Worm (Caenorhabditis elegans): ENCODE data around the gene mrpl-11.

DNA sequence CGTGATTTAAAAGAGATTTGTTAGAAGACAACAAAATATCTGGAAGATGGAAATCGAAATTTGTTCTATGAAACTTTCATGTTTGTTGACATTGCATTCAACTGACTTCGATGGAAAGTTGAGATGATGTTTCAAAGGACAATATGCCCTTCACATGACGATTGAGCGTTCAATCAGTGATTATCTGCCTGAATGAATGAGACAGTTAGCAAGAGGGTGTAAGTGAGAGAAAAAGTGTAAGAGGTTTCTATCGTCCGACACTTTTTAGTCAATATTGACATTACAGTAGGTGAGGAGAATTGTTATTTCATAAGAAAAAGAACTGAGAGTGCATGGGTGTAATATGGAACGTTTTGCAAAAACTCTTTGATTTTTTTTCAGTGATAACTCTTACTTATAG, 15.8 kb downstream of the mrpl-11 start:
- no peak for TF ChIP-seq blmp-1 (tag; optimal IDR thresholded peaks at IDR 0.05)
- no peak for TF ChIP-seq lin-32 (GFP tag; optimal IDR thresholded peaks at IDR 0.05)
- no peak for TF ChIP-seq unc-62 (GFP tag; optimal IDR thresholded peaks at IDR 0.05)
- no peak for TF ChIP-seq nhr-237 (tag; optimal IDR thresholded peaks at IDR 0.05)
- no peak for TF ChIP-seq zip-8 (tag; optimal IDR thresholded peaks at IDR 0.05)
- TF ChIP-seq ces-1 (GFP tag; optimal IDR thresholded peaks at IDR 0.05): no peak
- no peak for TF ChIP-seq sem-2 (GFP tag; optimal IDR thresholded peaks at IDR 0.05)
- TF ChIP-seq lsy-2 (tag; optimal IDR thresholded peaks at IDR 0.05): no peak
- no peak for TF ChIP-seq ceh-39 (tag; optimal IDR thresholded peaks at IDR 0.05)
- TF ChIP-seq snpc-4 (tag; optimal IDR thresholded peaks at IDR 0.05): no peak
- TF ChIP-seq pha-4 (tag; optimal IDR thresholded peaks at IDR 0.05): peak; percentile 87
- TF ChIP-seq bed-3 (GFP tag; optimal IDR thresholded peaks at IDR 0.05): no peak
- no peak for TF ChIP-seq cnd-1 (tag; optimal IDR thresholded peaks at IDR 0.05)
- no peak for TF ChIP-seq lin-13 (tag; optimal IDR thresholded peaks at IDR 0.05)
